Worm (Caenorhabditis elegans) whole organism, late embryonic: Measurements from ENCODE around the gene vha-2.

Experiments
- ets-4 ChIP-seq: sonication (generic microtip); optimal IDR thresholded peaks from 2 replicates; lab custom pipeline; 2016; ENCODE audit warnings: missing genetic modification characterization, missing compliant biosample characterization
- pros-1 ChIP-seq: fragments of 150-350 bp; optimal IDR thresholded peaks from 2 replicates; lab custom pipeline; 2014; ENCODE audit warnings: missing biosample characterization, missing genetic modification reagents, missing genetic modification characterization

DNA sequence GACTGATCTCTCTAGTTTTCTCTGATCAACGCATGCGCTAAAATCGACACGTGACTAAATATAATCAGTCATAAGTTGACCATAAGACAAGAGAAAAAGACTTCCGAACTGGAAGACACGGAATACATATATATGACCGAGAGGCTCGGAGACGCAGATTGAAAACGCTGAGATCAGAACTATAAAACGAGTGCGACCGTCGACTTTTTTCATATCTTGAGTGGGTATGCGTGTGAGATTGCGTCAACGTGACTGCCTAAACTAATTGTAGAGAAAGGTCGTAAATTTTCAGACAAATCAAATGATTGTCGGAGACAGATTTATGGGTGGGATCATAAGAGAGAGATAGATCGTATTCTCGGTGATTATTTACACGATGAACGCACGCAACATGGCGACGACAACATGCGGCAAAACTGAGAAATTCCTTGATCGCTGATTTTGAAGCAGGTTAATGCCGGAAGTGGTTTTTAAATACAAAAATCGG, 25.6 kb downstream of the vha-2 start:
- TF ChIP-seq ets-4 (tag; lab: Kevin White, UChicago) (no peak), pros-1 (tag; lab: Kevin White, UChicago) (no peak)
